Fruit fly (Drosophila melanogaster) whole organism, prepupa: ENCODE data around the gene CG2972.
A peak's percentile ranks its signal among the peaks of the same experiment; 100 is the strongest.

Experiments used
- CG10631 ChIP-seq: fragments of 200-800 bp; sonication (Bioruptor generic); optimal IDR thresholded peaks from 2 replicates; lab custom pipeline; 2016; ENCODE audit warnings: missing biosample characterization, missing genetic modification characterization
- CG11294 ChIP-seq: fragments of 200-800 bp; sonication (Bioruptor generic); IDR thresholded peaks from 2 replicates; pipeline ENCODE4 v1.3.6; 2022; ENCODE audit warnings: missing biosample characterization, missing genetic modification characterization
- CG11762 ChIP-seq: fragments of 200-800 bp; sonication (Bioruptor generic); optimal IDR thresholded peaks from 3 replicates; lab custom pipeline; 2016; ENCODE audit warnings: missing biosample characterization, missing genetic modification characterization; ENCODE audit not compliant: insufficient read depth
- CG11902 ChIP-seq: fragments of 200-800 bp; sonication (Bioruptor generic); optimal IDR thresholded peaks from 3 replicates; lab custom pipeline; 2016; ENCODE audit warnings: missing biosample characterization, missing genetic modification characterization
- CG15336 ChIP-seq: fragments of 200-800 bp; sonication (Bioruptor generic); IDR thresholded peaks from 2 replicates; pipeline ENCODE4 v1.3.6; 2022; ENCODE audit warnings: missing biosample characterization, missing genetic modification characterization
- CG1621 ChIP-seq: fragments of 200-800 bp; sonication (Bioruptor generic); optimal IDR thresholded peaks from 3 replicates; lab custom pipeline; 2018; ENCODE audit warnings: missing biosample characterization, mild to moderate bottlenecking, missing genetic modification characterization
- CG31627 ChIP-seq: fragments of 200-800 bp; sonication (Bioruptor generic); optimal IDR thresholded peaks from 3 replicates; lab custom pipeline; 2016; ENCODE audit warnings: missing biosample characterization, missing genetic modification characterization
- CG6163 ChIP-seq: fragments of 200-800 bp; sonication (Bioruptor generic); IDR thresholded peaks from 3 replicates; pipeline ENCODE4 v1.3.6; 2022; ENCODE audit warnings: missing biosample characterization, missing genetic modification characterization
- CG6792 ChIP-seq: fragments of 200-800 bp; sonication (Bioruptor generic); optimal IDR thresholded peaks from 3 replicates; lab custom pipeline; 2016; ENCODE audit warnings: missing biosample characterization, missing genetic modification characterization
- CG6808 ChIP-seq: fragments of 200-800 bp; sonication (Bioruptor generic); optimal IDR thresholded peaks from 3 replicates; lab custom pipeline; 2017; ENCODE audit warnings: missing biosample characterization, missing genetic modification characterization, mild to moderate bottlenecking, moderate library complexity, missing genetic modification reagents
- CG6854 ChIP-seq: fragments of 200-800 bp; sonication (Bioruptor generic); optimal IDR thresholded peaks from 2 replicates; lab custom pipeline; 2017; ENCODE audit warnings: missing biosample characterization, mild to moderate bottlenecking, missing genetic modification characterization
- CG7368 ChIP-seq: fragments of 200-800 bp; sonication (Bioruptor generic); optimal IDR thresholded peaks from 3 replicates; lab custom pipeline; 2016; ENCODE audit warnings: missing biosample characterization, missing genetic modification characterization
- CG8119 ChIP-seq: fragments of 200-800 bp; sonication (Bioruptor generic); IDR thresholded peaks from 3 replicates; pipeline ENCODE4 v1.3.6; 2022; ENCODE audit warnings: missing biosample characterization, missing genetic modification characterization
- CG8319 ChIP-seq: fragments of 200-800 bp; sonication (Bioruptor generic); optimal IDR thresholded peaks from 3 replicates; lab custom pipeline; 2016; ENCODE audit warnings: missing biosample characterization, missing genetic modification characterization
- CG9139 ChIP-seq: fragments of 200-800 bp; sonication (Bioruptor generic); optimal IDR thresholded peaks from 3 replicates; lab custom pipeline; 2017; ENCODE audit warnings: missing biosample characterization, mild to moderate bottlenecking, missing genetic modification characterization
- Eip75B ChIP-seq: fragments of 200-800 bp; sonication (Bioruptor generic); optimal IDR thresholded peaks from 3 replicates; lab custom pipeline; 2016; ENCODE audit warnings: missing biosample characterization, missing genetic modification characterization
- Eip78C ChIP-seq: fragments of 200-800 bp; sonication (Bioruptor generic); peaks from one replicate; lab custom pipeline; 2016; ENCODE audit warnings: missing biosample characterization, missing genetic modification characterization
- Ets21C ChIP-seq: fragments of 200-800 bp; sonication (Bioruptor generic); optimal IDR thresholded peaks from 3 replicates; lab custom pipeline; 2016; ENCODE audit warnings: missing biosample characterization, missing genetic modification characterization
- Ets96B ChIP-seq: fragments of 200-800 bp; optimal IDR thresholded peaks from 2 replicates; lab custom pipeline; 2019; ENCODE audit warnings: missing biosample characterization, mild to moderate bottlenecking, missing genetic modification characterization, moderate library complexity
- Hr38 ChIP-seq: sonication (Bioruptor generic); optimal IDR thresholded peaks from 2 replicates; lab custom pipeline; 2016; ENCODE audit warnings: missing biosample characterization, missing genetic modification characterization
- Hr39 ChIP-seq: fragments of 200-800 bp; sonication (Bioruptor generic); optimal IDR thresholded peaks from 2 replicates; lab custom pipeline; 2016; ENCODE audit warnings: missing biosample characterization, missing genetic modification characterization
- Lpt ChIP-seq: fragments of 200-800 bp; sonication (Bioruptor generic); optimal IDR thresholded peaks from 3 replicates; lab custom pipeline; 2016; ENCODE audit warnings: missing biosample characterization, missing genetic modification characterization
- Smox ChIP-seq: fragments of 200-800 bp; sonication (Bioruptor generic); optimal IDR thresholded peaks from 3 replicates; lab custom pipeline; 2016; ENCODE audit warnings: missing biosample characterization, missing genetic modification characterization
- Sox102F ChIP-seq: fragments of 200-800 bp; sonication (Bioruptor generic); optimal IDR thresholded peaks from 2 replicates; lab custom pipeline; 2016; ENCODE audit warnings: missing biosample characterization, mild to moderate bottlenecking, missing genetic modification characterization
- Sox14 ChIP-seq: fragments of 200-800 bp; sonication (Bioruptor generic); optimal IDR thresholded peaks from 3 replicates; lab custom pipeline; 2016; ENCODE audit warnings: missing biosample characterization, missing genetic modification characterization
- Sox15 ChIP-seq: fragments of 200-800 bp; sonication (Bioruptor generic); optimal IDR thresholded peaks from 3 replicates; lab custom pipeline; 2016; ENCODE audit warnings: missing biosample characterization, missing genetic modification characterization
- achi ChIP-seq: fragments of 200-800 bp; sonication (Bioruptor generic); optimal IDR thresholded peaks from 3 replicates; lab custom pipeline; 2016; ENCODE audit warnings: missing biosample characterization, missing genetic modification characterization
- acj6 ChIP-seq: fragments of 200-800 bp; sonication (Bioruptor generic); optimal IDR thresholded peaks from 3 replicates; lab custom pipeline; 2016; ENCODE audit warnings: missing biosample characterization, missing genetic modification characterization
- dsx ChIP-seq: fragments of 200-800 bp; optimal IDR thresholded peaks from 3 replicates; lab custom pipeline; 2019; ENCODE audit warnings: missing biosample characterization, mild to moderate bottlenecking, missing genetic modification characterization, moderate library complexity; ENCODE audit not compliant: poor library complexity, severe bottlenecking
- eg ChIP-seq: fragments of 200-800 bp; sonication (Bioruptor generic); IDR thresholded peaks from 3 replicates; pipeline ENCODE4 v1.3.6; 2022; ENCODE audit warnings: missing biosample characterization, missing genetic modification characterization
- esn ChIP-seq: fragments of 200-800 bp; sonication (Bioruptor generic); optimal IDR thresholded peaks from 2 replicates; lab custom pipeline; 2016; ENCODE audit warnings: missing biosample characterization, mild to moderate bottlenecking, missing genetic modification characterization, moderate library complexity
- fd59A ChIP-seq: fragments of 200-800 bp; sonication (Bioruptor generic); optimal IDR thresholded peaks from 2 replicates; lab custom pipeline; 2017; ENCODE audit warnings: missing biosample characterization, mild to moderate bottlenecking, missing genetic modification characterization, missing genetic modification reagents
- fd85E ChIP-seq: fragments of 200-800 bp; sonication (Bioruptor generic); optimal IDR thresholded peaks from 3 replicates; lab custom pipeline; 2016; ENCODE audit warnings: missing biosample characterization, missing genetic modification characterization
- fkh ChIP-seq: fragments of 200-800 bp; sonication (Bioruptor generic); optimal IDR thresholded peaks from 3 replicates; lab custom pipeline; 2017; ENCODE audit warnings: missing biosample characterization, mild to moderate bottlenecking, missing genetic modification characterization, moderate library complexity
- lz ChIP-seq: fragments of 200-800 bp; sonication (Bioruptor generic); optimal IDR thresholded peaks from 3 replicates; lab custom pipeline; 2016; ENCODE audit warnings: missing biosample characterization, missing genetic modification characterization
- net ChIP-seq: fragments of 200-800 bp; sonication (Bioruptor generic); optimal IDR thresholded peaks from 3 replicates; lab custom pipeline; 2016; ENCODE audit warnings: missing biosample characterization, missing genetic modification characterization
- pdm3 ChIP-seq: fragments of 200-800 bp; sonication (Bioruptor generic); optimal IDR thresholded peaks from 3 replicates; lab custom pipeline; 2016; ENCODE audit warnings: missing biosample characterization, missing genetic modification characterization
- salr ChIP-seq, 2 experiments: fragments of 200-800 bp; sonication (Bioruptor generic); optimal IDR thresholded peaks; 3 replicates each; lab custom pipeline; 2016 to 2018; ENCODE audit warnings: missing biosample characterization in 2 of 2, missing genetic modification characterization in 2 of 2, mild to moderate bottlenecking in 1 of 2
- svp ChIP-seq: fragments of 200-800 bp; sonication (Bioruptor generic); peaks from one replicate; lab custom pipeline; 2016; ENCODE audit warnings: missing biosample characterization, missing genetic modification characterization
- vri ChIP-seq: fragments of 200-800 bp; sonication (Bioruptor generic); optimal IDR thresholded peaks from 3 replicates; lab custom pipeline; 2016; ENCODE audit warnings: missing biosample characterization, mild to moderate bottlenecking, missing genetic modification characterization

Gene CG2972

dm6 chrX:10067528-10067927 lies 15.4 kb upstream of the CG2972 start (continued):
- TF ChIP-seq esn (GFP tag; lab: Kevin White, UChicago) (peak; percentile 62), net (GFP tag; lab: Kevin White, UChicago) (peak; percentile 57), Eip78C (GFP tag; lab: Kevin White, UChicago) (peak; percentile 80), fd85E (no peak), fkh (no peak), pdm3 (GFP tag; lab: Kevin White, UChicago) (peak; percentile 67), Ets21C (peak; percentile 47), CG10631 (GFP tag; lab: Kevin White, UChicago) (peak; percentile 53), lz (peak; percentile 56), CG6163 (GFP tag; lab: Robert Waterston, UW) (peak; percentile 68; the same call in 2 of the 3 replicates), CG6808 (peak; percentile 31)

DNA sequence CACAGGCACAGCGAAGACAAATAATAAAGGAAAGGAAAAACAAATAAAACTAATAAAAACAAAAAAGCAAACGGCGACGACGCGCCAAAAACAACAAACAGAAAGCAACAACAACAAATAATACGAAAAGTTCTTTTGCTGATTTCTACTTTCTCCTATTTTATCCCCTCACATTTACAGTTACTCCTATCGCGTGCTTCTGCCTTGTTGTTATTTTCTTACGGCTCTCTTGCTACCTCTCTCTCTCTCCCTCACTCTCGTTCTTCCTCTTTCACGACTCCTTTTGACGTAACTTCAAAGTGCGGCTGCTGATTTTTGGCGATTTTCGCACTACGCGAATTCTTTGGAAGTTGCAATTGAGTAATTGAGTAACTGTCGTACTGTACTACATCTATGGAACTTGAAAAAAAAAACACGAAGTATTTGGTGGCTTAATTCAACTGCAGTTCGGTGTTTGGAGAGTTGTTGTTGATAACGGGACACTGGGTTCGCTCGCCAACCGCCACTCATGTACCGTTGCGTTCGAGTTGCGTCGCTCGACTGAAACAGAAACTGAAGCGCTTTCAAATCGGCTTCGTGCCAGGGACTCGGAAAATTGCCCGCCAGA lies 12.5 kb upstream of the CG2972 start, which contains the start of gene CG15312:
Gene CG15312, minus strand, starts transcription at position 544 of the 607 bp plus-strand sequence.
- TF ChIP-seq lz (no peak), salr (GFP tag; optimal IDR thresholded peaks at IDR 0.05; lab: Kevin White, UChicago) (no peak), fkh (no peak), CG11762 (GFP tag; lab: Kevin White, UChicago) (no peak), Ets96B (tag; lab: Kevin White, UChicago) (no peak), CG6792 (GFP tag; lab: Kevin White, UChicago) (no peak), Lpt (no peak), fd59A (GFP tag; lab: Kevin White, UChicago) (no peak)

DNA sequence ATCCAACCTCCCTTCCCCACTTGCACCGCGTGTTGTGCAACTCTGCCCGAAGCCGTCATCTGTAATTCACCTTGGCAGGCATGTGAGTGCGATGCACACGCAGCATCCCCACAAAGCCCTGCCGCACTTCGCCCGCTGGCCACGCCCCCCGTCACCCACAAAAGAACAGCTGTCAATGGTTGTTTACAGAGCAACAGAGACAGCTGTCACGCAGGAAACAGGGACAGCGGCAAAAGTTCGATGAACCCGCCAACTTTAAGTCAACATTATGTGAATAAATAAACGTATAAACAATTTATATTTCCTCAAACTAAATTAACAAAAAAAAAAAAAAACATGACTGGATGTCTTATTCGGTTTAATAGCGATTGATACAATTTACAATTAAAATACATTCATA lies 11.4 kb upstream of the CG2972 start:
- no peak for TF ChIP-seq CG9139 (GFP tag; lab: Kevin White, UChicago)
- TF ChIP-seq acj6 (GFP tag; lab: Kevin White, UChicago): no peak
- no peak for TF ChIP-seq CG6163 (GFP tag; lab: Robert Waterston, UW)
- no peak for TF ChIP-seq CG8319 (GFP tag; lab: Kevin White, UChicago)
- TF ChIP-seq fd85E: no peak
- no peak for TF ChIP-seq Sox102F (GFP tag; lab: Kevin White, UChicago)
- no peak for TF ChIP-seq Hr38 (GFP tag; lab: Kevin White, UChicago)
- TF ChIP-seq dsx (GFP tag; lab: Kevin White, UChicago): no peak
- no peak for TF ChIP-seq Smox (GFP tag; lab: Kevin White, UChicago)
- no peak for TF ChIP-seq lz
- TF ChIP-seq CG11294 (GFP tag; lab: Robert Waterston, UW): no peak

DNA sequence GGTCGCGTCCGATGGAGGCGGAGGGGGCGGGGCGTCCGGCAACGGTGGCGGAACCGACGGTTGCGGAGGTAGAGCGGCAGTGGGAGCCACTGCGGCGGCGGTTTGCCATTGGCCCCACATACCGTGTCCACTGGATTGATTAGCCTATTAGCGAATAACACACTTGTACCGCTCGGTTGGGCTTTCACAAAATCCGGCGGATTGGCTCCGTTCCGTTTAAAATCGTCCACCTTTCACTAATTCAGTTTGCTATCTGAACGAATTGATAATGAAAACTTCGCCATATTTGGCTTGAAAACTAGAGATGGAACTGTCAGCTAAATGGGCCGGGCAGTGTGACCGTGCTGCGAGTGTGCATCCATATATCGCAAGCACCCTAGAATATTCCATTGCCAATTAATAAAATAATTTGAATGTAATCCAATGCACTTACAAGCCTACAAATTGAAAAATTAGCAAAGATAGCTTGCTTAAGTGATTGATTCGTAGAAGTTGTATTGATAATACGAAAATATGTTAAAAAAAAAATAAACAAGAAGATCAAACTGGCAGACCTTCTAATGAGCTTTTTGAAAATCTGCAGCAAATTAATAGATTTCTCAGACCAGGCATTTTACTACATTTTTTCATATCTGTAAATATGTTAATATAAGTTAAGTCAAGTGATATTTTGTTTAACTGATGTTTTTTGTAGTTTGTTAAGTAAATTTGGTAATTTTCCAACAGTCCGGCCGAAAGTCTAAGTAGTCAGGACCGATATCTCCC lies 587 bp upstream of the CG2972 start, which contains the start of gene ZAP3:
Gene ZAP3, minus strand, starts transcription at position 308 of the 765 bp plus-strand sequence.
- TF ChIP-seq CG1621 (peak; percentile 47), achi (GFP tag; lab: Kevin White, UChicago) (no peak)

dm6 chrX:10086095-10086888 lies 3.3 kb downstream of the CG2972 start, which contains the start of the genes Naxe and RhoU:
Gene Naxe, minus strand, starts transcription at chrX:10086171.
Gene RhoU, plus strand, starts transcription at chrX:10086527.
- TF ChIP-seq CG7368 (GFP tag; lab: Kevin White, UChicago) (no peak), CG15336 (GFP tag; lab: Robert Waterston, UW) (0 out of 2 replicates have a peak, but pooled peaks have one; percentile 20), esn (GFP tag; lab: Kevin White, UChicago) (peak; percentile 31), vri (GFP tag; lab: Kevin White, UChicago) (no peak), CG6854 (peak; percentile 20), CG11902 (GFP tag; lab: Kevin White, UChicago) (no peak), Hr39 (GFP tag; lab: Kevin White, UChicago) (peak; percentile 36), achi (GFP tag; lab: Kevin White, UChicago) (peak; percentile 8), Eip75B (GFP tag; lab: Kevin White, UChicago) (peak; percentile 20), CG10631 (GFP tag; lab: Kevin White, UChicago) (no peak), CG31627 (GFP tag; lab: Kevin White, UChicago) (peak; percentile 47), CG8319 (GFP tag; lab: Kevin White, UChicago) (no peak), Sox15 (GFP tag; lab: Kevin White, UChicago) (peak; percentile 1), Smox (GFP tag; lab: Kevin White, UChicago) (peak; percentile 37), CG8119 (peak; percentile 30; the same call in 1 of the 3 replicates), Eip78C (GFP tag; lab: Kevin White, UChicago) (peak; percentile 54), svp (GFP tag; lab: Kevin White, UChicago) (peak; percentile 77), Sox14 (GFP tag; lab: Kevin White, UChicago) (peak; percentile 35), eg (GFP tag; lab: Robert Waterston, UW) (peak; percentile 59; the same call in 2 of the 3 replicates)
